Fruit fly (Drosophila melanogaster) whole organism, adult: ENCODE data around the gene Dnz1.

ENCODE experiments used
- Clk ChIP-seq: fragments of 200-800 bp; sonication (Bioruptor generic); optimal IDR thresholded peaks from 2 replicates; lab custom pipeline; 2017; ENCODE audit warnings: missing biosample characterization, missing genetic modification characterization
- Hr96 ChIP-seq: fragments of 200-800 bp; sonication (Bioruptor generic); optimal IDR thresholded peaks from 2 replicates; lab custom pipeline; 2016; ENCODE audit warnings: missing biosample characterization, missing genetic modification characterization
- Mnt ChIP-seq: fragments of 200-800 bp; sonication (Bioruptor generic); optimal IDR thresholded peaks from 2 replicates; lab custom pipeline; 2016; ENCODE audit warnings: missing biosample characterization, mild to moderate bottlenecking, missing genetic modification characterization
- kay ChIP-seq: fragments of 200-800 bp; sonication (Bioruptor generic); peaks from one replicate; lab custom pipeline; 2016; ENCODE audit warnings: missing biosample characterization, missing genetic modification characterization, borderline replicate concordance
- ovo ChIP-seq: fragments of 200-800 bp; sonication (Bioruptor generic); optimal IDR thresholded peaks from 2 replicates; lab custom pipeline; 2016; ENCODE audit warnings: missing biosample characterization, missing genetic modification characterization

- TF ChIP-seq ovo = no peak
- no peak for TF ChIP-seq Mnt
- TF ChIP-seq kay (GFP tag; lab: Kevin White, UChicago) = no peak
- TF ChIP-seq Hr96 (GFP tag; lab: Kevin White, UChicago) = no peak
- TF ChIP-seq Clk (GFP tag; lab: Kevin White, UChicago) = no peak
Measured at dm6 chr2L:10851336-10851862, 5.0 kb downstream of the Dnz1 start.
